Fruit fly (Drosophila melanogaster): Measurements from ENCODE around the gene CG16863.

CG16863 gene

DNA sequence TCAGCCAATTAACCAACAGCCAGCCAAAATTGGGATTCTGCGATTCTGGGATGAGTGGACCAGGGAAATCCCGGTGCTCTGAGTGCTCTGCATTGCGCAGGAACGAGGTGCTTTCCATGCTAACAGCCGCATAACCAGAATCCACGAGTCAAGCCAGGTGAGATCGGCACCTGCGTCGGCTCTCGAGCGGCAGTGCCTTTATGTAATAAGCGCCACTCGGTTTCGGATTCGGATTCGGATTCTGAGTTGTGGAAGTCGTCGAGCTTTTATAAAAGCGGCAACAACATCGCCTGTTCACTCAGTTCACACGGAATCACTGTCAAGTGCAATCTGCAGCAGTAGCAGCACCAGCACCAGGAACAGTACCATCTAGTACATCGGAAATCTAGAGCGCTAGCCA lies 30.2 kb downstream of the CG16863 start, which contains the start of gene b:
Gene b, plus strand, starts transcription at position 301 of the 400 bp plus-strand sequence.
- no peak for TF ChIP-seq H2.0 (GFP tag; IDR thresholded peaks at IDR 0.05)
- TF ChIP-seq Atf3 (GFP tag; optimal IDR thresholded peaks at IDR 0.05), result no peak
- TF ChIP-seq pzg (GFP tag; optimal IDR thresholded peaks at IDR 0.05), result no peak
- TF ChIP-seq CG10274 (GFP tag; optimal IDR thresholded peaks at IDR 0.05), result no peak
- no peak for TF ChIP-seq CG14441 (GFP tag; IDR thresholded peaks at IDR 0.05)
- TF ChIP-seq grau (tag; optimal IDR thresholded peaks at IDR 0.05), result no peak
- TF ChIP-seq Neu2 (GFP tag; optimal IDR thresholded peaks at IDR 0.05; ENCODE audit: borderline replicate concordance), result no peak
- TF ChIP-seq cad (GFP tag; optimal IDR thresholded peaks at IDR 0.05), result no peak
- no peak for TF ChIP-seq dan (GFP tag; IDR thresholded peaks at IDR 0.05)
- no peak for TF ChIP-seq sqz (GFP tag; optimal IDR thresholded peaks at IDR 0.05)
- no peak for TF ChIP-seq CG4404 (GFP tag; IDR thresholded peaks at IDR 0.05)

DNA sequence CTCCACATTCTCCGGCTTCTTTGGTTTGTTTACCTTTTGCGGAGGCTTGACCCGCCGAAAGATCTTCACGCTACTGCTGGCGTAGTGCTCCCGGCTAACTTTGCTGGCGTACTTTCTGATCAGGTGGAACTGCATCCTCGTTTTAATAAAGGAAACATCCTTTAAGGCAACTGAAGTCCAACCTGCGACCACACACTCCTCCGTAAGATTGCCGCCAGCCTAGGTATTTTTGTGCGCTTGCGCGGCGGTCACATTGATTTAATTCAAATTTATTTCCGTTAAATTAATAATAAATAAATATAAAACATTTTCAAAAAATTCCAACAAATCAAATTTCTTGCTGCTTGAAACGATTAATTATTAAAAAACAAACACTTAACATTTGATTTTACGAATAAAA lies 36.8 kb downstream of the CG16863 start, which contains the start of gene PolG1:
Gene PolG1, minus strand, starts transcription at position 216 of the 400 bp plus-strand sequence.
- TF ChIP-seq Dp (GFP tag; optimal IDR thresholded peaks at IDR 0.05) (peak; percentile 38), gfzf (GFP tag; optimal IDR thresholded peaks at IDR 0.05) (peak; percentile 66), E2f2 (GFP tag; IDR thresholded peaks at IDR 0.05) (peak; percentile 31), CG13287 (GFP tag; IDR thresholded peaks at IDR 0.05; ENCODE audit: partially characterized antibody) (peak; percentile 28; the same call in 1 of the 2 replicates), MESR4 (GFP tag; optimal IDR thresholded peaks at IDR 0.05) (peak; percentile 14), pzg (GFP tag; optimal IDR thresholded peaks at IDR 0.05) (peak; percentile 29), MBD-R2 (GFP tag; IDR thresholded peaks at IDR 0.05) (peak; percentile 58), YL-1 (GFP tag; optimal IDR thresholded peaks at IDR 0.05) (peak; percentile 24), BEAF-32 (GFP tag; optimal IDR thresholded peaks at IDR 0.05) (peak; percentile 28), Opbp (GFP tag; IDR thresholded peaks at IDR 0.05; ENCODE audit: partially characterized antibody) (no peak), CG4617 (GFP tag; optimal IDR thresholded peaks at IDR 0.05; ENCODE audit: borderline replicate concordance) (peak; percentile 22), CG15073 (GFP tag; optimal IDR thresholded peaks at IDR 0.05) (no peak), CG9797 (GFP tag; optimal IDR thresholded peaks at IDR 0.05) (peak; percentile 64), CG2116 (GFP tag; optimal IDR thresholded peaks at IDR 0.05) (peak; percentile 12), eyg (GFP tag; optimal IDR thresholded peaks at IDR 0.05) (no peak), amos (GFP tag; IDR thresholded peaks at IDR 0.05; ENCODE audit: partially characterized antibody) (0 out of 2 replicates have a peak, but pooled peaks have one; percentile 8), CG9727 (GFP tag; optimal IDR thresholded peaks at IDR 0.05) (no peak), CG34224 (GFP tag; IDR thresholded peaks at IDR 0.05; ENCODE audit: partially characterized antibody) (peak; percentile 20; the same call in 1 of the 3 replicates), Myb (GFP tag; optimal IDR thresholded peaks at IDR 0.05) (peak; percentile 81)

DNA sequence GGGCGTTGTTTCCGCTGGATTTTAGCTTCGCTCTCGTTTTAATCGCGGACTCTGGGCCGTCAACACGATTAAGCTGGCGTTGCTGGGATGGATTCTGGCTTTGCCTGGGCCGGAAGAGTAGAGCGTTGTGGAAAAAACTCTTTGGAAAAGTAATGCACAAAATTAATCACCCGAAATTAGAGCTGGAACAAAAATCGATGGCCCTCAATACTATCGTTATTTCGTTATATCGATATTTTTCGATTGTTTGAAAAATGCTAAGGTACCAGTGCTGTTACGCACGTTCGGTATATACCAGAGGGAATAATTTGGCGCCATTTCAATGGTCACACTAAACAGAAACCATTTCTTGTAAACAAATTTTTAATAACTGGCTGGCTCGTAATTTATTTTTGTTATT lies 38.8 kb downstream of the CG16863 start, which contains the start of the genes Arpc1 and Orc5:
Gene Arpc1, minus strand, starts transcription at position 202 of the 400 bp plus-strand sequence.
Gene Orc5, plus strand, starts transcription at position 298 of the 400 bp plus-strand sequence.
- TF ChIP-seq kay (GFP tag; optimal IDR thresholded peaks at IDR 0.05), result peak; percentile 78
- TF ChIP-seq YL-1 (GFP tag; optimal IDR thresholded peaks at IDR 0.05), result peak; percentile 82
- TF ChIP-seq CG12659 (GFP tag; optimal IDR thresholded peaks at IDR 0.05), result peak; percentile 79
- peak; percentile 74 for TF ChIP-seq MESR4 (GFP tag; optimal IDR thresholded peaks at IDR 0.05)
- TF ChIP-seq Ets97D (GFP tag; optimal IDR thresholded peaks at IDR 0.05), result peak; percentile 62
- TF ChIP-seq grau (tag; optimal IDR thresholded peaks at IDR 0.05), result peak; percentile 48
- TF ChIP-seq exex (tag; optimal IDR thresholded peaks at IDR 0.05), result no peak
- peak; percentile 80; the same call in 1 of the 2 replicates for TF ChIP-seq inv (GFP tag; IDR thresholded peaks at IDR 0.05; ENCODE audit: partially characterized antibody)
- peak; percentile 83 for TF ChIP-seq Myb (GFP tag; optimal IDR thresholded peaks at IDR 0.05)
- no peak for TF ChIP-seq Elba2 (GFP tag; optimal IDR thresholded peaks at IDR 0.05)
- peak; percentile 7 for TF ChIP-seq vfl (GFP tag; optimal IDR thresholded peaks at IDR 0.05)
- TF ChIP-seq CG12071 (GFP tag; optimal IDR thresholded peaks at IDR 0.05), result no peak
- peak; percentile 54 for TF ChIP-seq CHES-1-like (GFP tag; optimal IDR thresholded peaks at IDR 0.05)
- peak; percentile 81 for TF ChIP-seq CG2116 (GFP tag; optimal IDR thresholded peaks at IDR 0.05)
- TF ChIP-seq onecut (GFP tag; IDR thresholded peaks at IDR 0.05), result peak; percentile 48
- TF ChIP-seq CG2129 (GFP tag; IDR thresholded peaks at IDR 0.05; ENCODE audit: partially characterized antibody), result peak; percentile 82
- TF ChIP-seq CG10321 (GFP tag; IDR thresholded peaks at IDR 0.05), result no peak
- TF ChIP-seq vnd (GFP tag; IDR thresholded peaks at IDR 0.05; ENCODE audit: partially characterized antibody), result peak; percentile 73
- peak; percentile 9 for TF ChIP-seq CG17829 (tag; optimal IDR thresholded peaks at IDR 0.05)
- peak; percentile 29; the same call in 1 of the 3 replicates for TF ChIP-seq CG34422 (GFP tag; IDR thresholded peaks at IDR 0.05)
- no peak for TF ChIP-seq Nf-YA (GFP tag; IDR thresholded peaks at IDR 0.05)
- TF ChIP-seq CoRest (tag; optimal IDR thresholded peaks at IDR 0.05), result peak; percentile 25
- TF ChIP-seq Lhr (GFP tag; optimal IDR thresholded peaks at IDR 0.05), result peak; percentile 69

All from whole organism, embryonic.